Worm (Caenorhabditis elegans): Measurements from ENCODE around the gene R160.3.

R160.3 gene

DNA sequence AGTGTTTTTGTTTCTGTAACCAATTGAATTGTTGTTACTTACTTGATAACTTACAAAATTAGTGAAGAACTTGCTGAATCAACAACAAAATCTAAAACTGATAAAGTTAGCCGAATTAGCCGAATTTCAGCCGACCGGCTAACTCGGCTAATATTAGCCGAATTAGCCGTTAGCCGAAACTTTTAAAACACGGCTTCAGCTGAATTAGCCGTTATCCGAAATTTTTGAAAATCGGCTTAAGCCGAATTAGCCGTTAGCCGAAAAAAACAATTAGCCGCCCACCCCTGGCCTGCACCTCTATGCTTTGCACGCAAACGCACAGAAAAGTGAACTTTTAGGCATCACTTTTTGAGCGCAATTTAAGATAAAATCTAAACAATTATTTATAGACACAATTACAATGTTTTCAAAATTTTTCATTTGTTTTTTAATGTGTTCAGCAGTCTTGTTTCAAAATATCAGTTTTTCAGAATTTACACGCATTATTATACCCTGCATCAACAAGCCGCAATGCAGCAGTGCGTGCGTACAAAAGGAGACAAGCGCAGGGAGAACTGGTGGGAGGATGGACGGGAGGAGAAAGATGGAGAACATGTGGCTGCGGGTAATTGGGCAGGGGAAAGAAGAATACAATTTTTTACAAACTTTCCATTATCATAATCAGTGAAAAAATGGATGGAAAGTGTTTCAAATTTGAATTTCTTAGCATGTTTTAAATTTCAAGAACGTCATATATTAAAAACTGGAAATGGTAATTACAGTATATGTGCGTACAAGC, 29.1 kb upstream of the R160.3 start:
- TF ChIP-seq lim-6 (tag; optimal IDR thresholded peaks at IDR 0.05), result no peak
- no peak for TF ChIP-seq Y22D7AL.16 (tag; optimal IDR thresholded peaks at IDR 0.05)
- peak; percentile 8 for TF ChIP-seq unc-86 (tag; optimal IDR thresholded peaks at IDR 0.05)
- peak; percentile 74 for TF ChIP-seq ceh-31 (tag; optimal IDR thresholded peaks at IDR 0.05)
- TF ChIP-seq sdc-2 (tag; optimal IDR thresholded peaks at IDR 0.05), result peak; percentile 98
- peak; percentile 58 for TF ChIP-seq nfya-1 (tag; optimal IDR thresholded peaks at IDR 0.05)
- TF ChIP-seq ets-4 (tag; optimal IDR thresholded peaks at IDR 0.05), result peak; percentile 41
- TF ChIP-seq mec-3 (tag; optimal IDR thresholded peaks at IDR 0.05; ENCODE audit: borderline replicate concordance), result no peak
- TF ChIP-seq ref-2 (tag; optimal IDR thresholded peaks at IDR 0.05), result peak; percentile 33
- no peak for TF ChIP-seq ceh-30 (tag; optimal IDR thresholded peaks at IDR 0.05)
- TF ChIP-seq ahr-1 (tag; optimal IDR thresholded peaks at IDR 0.05), result no peak
- no peak for TF ChIP-seq hlh-6 (tag; optimal IDR thresholded peaks at IDR 0.05)
- TF ChIP-seq sox-2 (GFP tag; IDR thresholded peaks at IDR 0.05), result peak; percentile 37
- TF ChIP-seq hlh-8 (tag; optimal IDR thresholded peaks at IDR 0.05), result no peak
- TF ChIP-seq ceh-34 (tag; optimal IDR thresholded peaks at IDR 0.05), result peak; percentile 33
- peak; percentile 83 for TF ChIP-seq K09A11.1 (tag; optimal IDR thresholded peaks at IDR 0.05; ENCODE audit: insufficient read depth)
- TF ChIP-seq tbx-2 (tag; optimal IDR thresholded peaks at IDR 0.05), result peak; percentile 33
- peak; percentile 61 for TF ChIP-seq ceh-18 (tag; optimal IDR thresholded peaks at IDR 0.05)
- TF ChIP-seq lin-11 (tag; optimal IDR thresholded peaks at IDR 0.05), result no peak
- TF ChIP-seq ceh-19 (GFP tag; optimal IDR thresholded peaks at IDR 0.05), result no peak
- TF ChIP-seq nhr-232 (tag; optimal IDR thresholded peaks at IDR 0.05), result no peak
- TF ChIP-seq fkh-10 (GFP tag; optimal IDR thresholded peaks at IDR 0.05), result no peak
- TF ChIP-seq hlh-30 (tag; optimal IDR thresholded peaks at IDR 0.05; ENCODE audit: insufficient read depth), result no peak
- TF ChIP-seq unc-42 (tag; optimal IDR thresholded peaks at IDR 0.05), result peak; percentile 6

DNA sequence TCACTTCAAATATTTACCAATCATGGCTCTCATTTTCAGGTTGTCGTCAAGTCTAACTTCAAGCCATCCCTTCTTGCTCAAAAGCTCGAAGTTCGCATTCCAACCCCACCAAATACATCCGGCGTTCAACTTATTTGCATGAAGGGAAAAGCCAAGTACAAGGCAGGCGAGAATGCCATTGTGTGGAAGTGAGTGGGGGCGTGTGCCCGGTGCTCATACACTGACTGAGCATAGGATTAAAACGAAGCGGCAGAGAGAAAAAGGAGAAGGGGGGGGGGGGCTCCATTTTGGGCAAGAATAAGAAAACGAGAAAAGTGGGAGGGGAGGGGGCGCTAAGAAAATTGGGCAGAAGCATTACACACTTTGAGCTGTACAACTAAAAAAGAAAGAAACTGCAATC, 25.5 kb upstream of the R160.3 start:
- TF ChIP-seq dmd-4 (tag; optimal IDR thresholded peaks at IDR 0.05; ENCODE audit: borderline replicate concordance) (no peak), ceh-30 (tag; optimal IDR thresholded peaks at IDR 0.05) (no peak), unc-42 (tag; optimal IDR thresholded peaks at IDR 0.05) (no peak), pat-9 (tag; optimal IDR thresholded peaks at IDR 0.05) (no peak), ets-4 (tag; optimal IDR thresholded peaks at IDR 0.05) (no peak), hlh-13 (GFP tag; optimal IDR thresholded peaks at IDR 0.05) (no peak), C08G9.2 (tag; optimal IDR thresholded peaks at IDR 0.05) (no peak), F13H6.1 (tag; optimal IDR thresholded peaks at IDR 0.05) (no peak), ceh-14 (tag; optimal IDR thresholded peaks at IDR 0.05) (no peak), fax-1 (tag; optimal IDR thresholded peaks at IDR 0.05) (no peak), hlh-8 (tag; optimal IDR thresholded peaks at IDR 0.05) (no peak)

DNA sequence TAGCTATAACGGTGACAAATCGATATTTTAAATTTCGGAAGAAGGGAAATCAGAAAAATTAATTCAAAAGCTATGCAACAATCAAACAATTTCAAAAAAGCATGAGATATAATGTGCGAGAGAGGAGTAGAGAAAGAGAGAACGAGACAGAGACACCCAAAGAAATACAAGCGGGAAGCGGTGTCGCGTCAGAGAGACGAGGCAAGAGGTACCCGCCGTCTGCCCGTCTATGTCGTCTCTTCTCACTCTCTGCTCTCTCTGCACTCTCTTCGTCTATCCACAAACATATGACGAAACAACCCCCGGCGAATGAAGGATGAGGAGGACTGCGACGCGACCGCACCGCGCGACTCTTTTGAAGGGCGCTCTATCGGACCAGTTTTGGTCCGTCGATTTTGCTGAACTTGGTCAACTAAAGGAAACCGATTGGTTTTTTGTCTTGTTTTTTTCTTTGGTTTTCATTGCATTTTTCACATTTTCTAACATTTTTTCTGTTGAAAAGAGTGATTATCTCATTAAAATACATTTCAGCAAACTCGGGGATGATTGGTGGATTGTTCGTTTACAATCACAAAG, 22.8 kb upstream of the R160.3 start, which contains the start of gene dpy-23:
dpy-23 (plus strand) TSS at position 526 of the 576 bp plus-strand sequence.
- TF ChIP-seq dmd-4 (tag; optimal IDR thresholded peaks at IDR 0.05; ENCODE audit: borderline replicate concordance) (no peak), odd-2 (tag; optimal IDR thresholded peaks at IDR 0.05) (no peak), pqm-1 (tag; optimal IDR thresholded peaks at IDR 0.05) (peak; percentile 32), ceh-22 (tag; optimal IDR thresholded peaks at IDR 0.05) (no peak), syd-9 (tag; optimal IDR thresholded peaks at IDR 0.05) (peak; percentile 66), F13H6.1 (tag; optimal IDR thresholded peaks at IDR 0.05) (peak; percentile 67), unc-42 (tag; optimal IDR thresholded peaks at IDR 0.05) (peak; percentile 86), elt-2 (tag; optimal IDR thresholded peaks at IDR 0.05) (peak; percentile 71), lim-6 (tag; optimal IDR thresholded peaks at IDR 0.05) (no peak), nhr-232 (tag; optimal IDR thresholded peaks at IDR 0.05) (no peak), hlh-13 (GFP tag; optimal IDR thresholded peaks at IDR 0.05) (no peak), npax-4 (tag; optimal IDR thresholded peaks at IDR 0.05) (no peak), ceh-24 (tag; optimal IDR thresholded peaks at IDR 0.05) (no peak), ceh-19 (GFP tag; optimal IDR thresholded peaks at IDR 0.05) (no peak), hlh-6 (tag; optimal IDR thresholded peaks at IDR 0.05) (no peak), che-1 (tag; optimal IDR thresholded peaks at IDR 0.05) (peak; percentile 3), tbx-2 (tag; optimal IDR thresholded peaks at IDR 0.05) (peak; percentile 86), nhr-11 (tag; optimal IDR thresholded peaks at IDR 0.05) (no peak), ttx-3 (tag; optimal IDR thresholded peaks at IDR 0.05) (no peak), fkh-6 (tag; optimal IDR thresholded peaks at IDR 0.05) (no peak), ets-4 (tag; optimal IDR thresholded peaks at IDR 0.05) (peak; percentile 51), hlh-15 (tag; optimal IDR thresholded peaks at IDR 0.05) (no peak), unc-86 (tag; optimal IDR thresholded peaks at IDR 0.05) (peak; percentile 3), eyg-1 (tag; optimal IDR thresholded peaks at IDR 0.05) (no peak), sdc-2 (tag; optimal IDR thresholded peaks at IDR 0.05) (peak; percentile 94), tbx-7 (tag; optimal IDR thresholded peaks at IDR 0.05) (no peak), dve-1 (tag; optimal IDR thresholded peaks at IDR 0.05) (peak; percentile 82), nfya-1 (tag; optimal IDR thresholded peaks at IDR 0.05) (peak; percentile 97)
